Fruit fly (Drosophila melanogaster) whole organism, prepupa: ENCODE results near the gene AsnS.

Experiments
- Blimp-1 ChIP-seq: fragments of 200-800 bp; sonication (Bioruptor generic); optimal IDR thresholded peaks from 3 replicates; lab custom pipeline; 2017; ENCODE audit warnings: missing biosample characterization, missing genetic modification characterization, mild to moderate bottlenecking, moderate library complexity, missing genetic modification reagents
- CG11902 ChIP-seq: fragments of 200-800 bp; sonication (Bioruptor generic); optimal IDR thresholded peaks from 3 replicates; lab custom pipeline; 2016; ENCODE audit warnings: missing biosample characterization, missing genetic modification characterization
- CG16779 ChIP-seq: fragments of 200-800 bp; sonication (Bioruptor generic); optimal IDR thresholded peaks from 3 replicates; lab custom pipeline; 2017; ENCODE audit warnings: missing biosample characterization, mild to moderate bottlenecking, missing genetic modification characterization
- CG8319 ChIP-seq: fragments of 200-800 bp; sonication (Bioruptor generic); optimal IDR thresholded peaks from 3 replicates; lab custom pipeline; 2016; ENCODE audit warnings: missing biosample characterization, missing genetic modification characterization
- Met ChIP-seq: fragments of 200-800 bp; sonication (Bioruptor generic); optimal IDR thresholded peaks from 3 replicates; lab custom pipeline; 2016; ENCODE audit warnings: missing biosample characterization, missing genetic modification characterization
- fd85E ChIP-seq: fragments of 200-800 bp; sonication (Bioruptor generic); optimal IDR thresholded peaks from 3 replicates; lab custom pipeline; 2016; ENCODE audit warnings: missing biosample characterization, missing genetic modification characterization
- salr ChIP-seq, 2 experiments: fragments of 200-800 bp; sonication (Bioruptor generic); optimal IDR thresholded peaks; 3 replicates each; lab custom pipeline; 2016 to 2018; ENCODE audit warnings: missing biosample characterization in 2 of 2, missing genetic modification characterization in 2 of 2, mild to moderate bottlenecking in 1 of 2

- TF ChIP-seq Met (no peak), CG8319 (no peak), CG11902 (no peak), CG16779 (tag; lab: Kevin White, UChicago) (no peak), Blimp-1 (no peak), salr (GFP tag; optimal IDR thresholded peaks at IDR 0.05; lab: Kevin White, UChicago) (no peak), fd85E (GFP tag; lab: Kevin White, UChicago) (no peak)
Measured at dm6 chr3L:21209921-21210532, 37.1 kb downstream of the AsnS start, which contains the start of the genes CG10510 and CG10508.
